Worm (Caenorhabditis elegans) whole organism, L3 larva: ENCODE measurements around the gene C07G1.7.

Source experiments
- ZK546.5 ChIP-seq: sonication (generic microtip); optimal IDR thresholded peaks from 2 replicates; lab custom pipeline; 2017; ENCODE audit warnings: missing biosample characterization, missing genetic modification characterization
- aly-2 ChIP-seq: fragments of 150-350 bp; optimal IDR thresholded peaks from 2 replicates; lab custom pipeline; 2014; ENCODE audit warnings: missing biosample characterization, missing genetic modification characterization
- ama-1 ChIP-seq: fragments of 150-350 bp; optimal IDR thresholded peaks from 2 replicates; lab custom pipeline; 2018
- ceh-16 ChIP-seq: sonication (generic microtip); optimal IDR thresholded peaks from 2 replicates; lab custom pipeline; 2017; ENCODE audit warnings: missing biosample characterization, missing genetic modification characterization
- ceh-28 ChIP-seq: fragments of 150-350 bp; optimal IDR thresholded peaks from 2 replicates; lab custom pipeline; 2014; ENCODE audit warnings: missing biosample characterization, missing genetic modification reagents, missing genetic modification characterization
- ceh-9 ChIP-seq: sonication (generic microtip); optimal IDR thresholded peaks from 2 replicates; lab custom pipeline; 2018; ENCODE audit warnings: missing biosample characterization, missing genetic modification characterization
- egl-5 ChIP-seq: fragments of 150-350 bp; optimal IDR thresholded peaks from 2 replicates; lab custom pipeline; 2017; ENCODE audit warnings: missing biosample characterization, missing genetic modification reagents, missing genetic modification characterization, inconsistent platforms
- elt-1 ChIP-seq: fragments of 150-350 bp; optimal IDR thresholded peaks from 2 replicates; lab custom pipeline; 2014; ENCODE audit warnings: missing biosample characterization, missing genetic modification characterization
- elt-2 ChIP-seq: sonication (generic microtip); optimal IDR thresholded peaks from 2 replicates; lab custom pipeline; 2016; ENCODE audit warnings: missing genetic modification reagents, mild to moderate bottlenecking, missing genetic modification characterization, missing compliant biosample characterization
- elt-3 ChIP-seq, 3 experiments: fragments of 150-350 bp in 1 of 3; sonication (generic microtip) in 2 of 3; optimal IDR thresholded peaks; 2 replicates in 2 of 3; 4 replicates in 1 of 3; lab custom pipeline; 2014 to 2017; ENCODE audit warnings: missing biosample characterization in 3 of 3, missing genetic modification characterization in 3 of 3
- eor-1 ChIP-seq, 2 experiments: fragments of 150-350 bp; optimal IDR thresholded peaks; 2 replicates each; lab custom pipeline; 2014 to 2018; ENCODE audit warnings: missing biosample characterization in 2 of 2, missing genetic modification characterization in 2 of 2
- fkh-10 ChIP-seq: sonication (generic microtip); optimal IDR thresholded peaks from 2 replicates; lab custom pipeline; 2017; ENCODE audit warnings: missing biosample characterization, missing genetic modification reagents, missing genetic modification characterization
- fkh-2 ChIP-seq: fragments of 150-350 bp; optimal IDR thresholded peaks from 2 replicates; lab custom pipeline; 2014; ENCODE audit warnings: missing biosample characterization, missing genetic modification reagents, missing genetic modification characterization
- fos-1 ChIP-seq: fragments of 150-350 bp; optimal IDR thresholded peaks from 2 replicates; lab custom pipeline; 2014; ENCODE audit warnings: missing biosample characterization, missing genetic modification characterization
- jun-1 ChIP-seq: fragments of 150-350 bp; optimal IDR thresholded peaks from 2 replicates; lab custom pipeline; 2014; ENCODE audit warnings: missing biosample characterization, missing genetic modification reagents, missing genetic modification characterization
- lin-39 ChIP-seq: fragments of 150-350 bp; optimal IDR thresholded peaks from 2 replicates; lab custom pipeline; 2018; ENCODE audit warnings: missing biosample characterization, missing genetic modification reagents, missing genetic modification characterization
- lsy-12 ChIP-seq: sonication (generic microtip); optimal IDR thresholded peaks from 2 replicates; lab custom pipeline; 2016; ENCODE audit warnings: mild to moderate bottlenecking, missing genetic modification characterization, missing compliant biosample characterization
- mml-1 ChIP-seq: fragments of 150-350 bp; sonication (generic microtip); optimal IDR thresholded peaks from 3 replicates; lab custom pipeline; 2014; ENCODE audit warnings: missing biosample characterization, missing genetic modification characterization
- nhr-11 ChIP-seq: fragments of 150-350 bp; optimal IDR thresholded peaks from 2 replicates; lab custom pipeline; 2014; ENCODE audit warnings: missing biosample characterization, missing genetic modification characterization
- nhr-12 ChIP-seq: fragments of 150-350 bp; optimal IDR thresholded peaks from 2 replicates; lab custom pipeline; 2014; ENCODE audit warnings: missing biosample characterization, missing genetic modification characterization
- nhr-23 ChIP-seq: fragments of 150-350 bp; optimal IDR thresholded peaks from 2 replicates; lab custom pipeline; 2014; ENCODE audit warnings: missing biosample characterization, missing genetic modification reagents, missing genetic modification characterization
- nhr-237 ChIP-seq: fragments of 150-350 bp; optimal IDR thresholded peaks from 2 replicates; lab custom pipeline; 2014; ENCODE audit warnings: missing biosample characterization, missing genetic modification characterization
- nhr-25 ChIP-seq: sonication (generic microtip); optimal IDR thresholded peaks from 2 replicates; lab custom pipeline; 2017; ENCODE audit warnings: missing biosample characterization, missing genetic modification characterization
- nhr-28 ChIP-seq: fragments of 150-350 bp; optimal IDR thresholded peaks from 2 replicates; lab custom pipeline; 2014; ENCODE audit warnings: missing biosample characterization, missing genetic modification characterization
- nhr-43 ChIP-seq: sonication (generic microtip); optimal IDR thresholded peaks from 2 replicates; lab custom pipeline; 2016; ENCODE audit warnings: mild to moderate bottlenecking, missing genetic modification characterization, missing compliant biosample characterization; ENCODE audit not compliant: poor library complexity, severe bottlenecking
- nhr-67 ChIP-seq: fragments of 150-350 bp; optimal IDR thresholded peaks from 2 replicates; lab custom pipeline; 2014; ENCODE audit warnings: missing biosample characterization, missing genetic modification characterization
- nhr-76 ChIP-seq: fragments of 150-350 bp; sonication (generic microtip); optimal IDR thresholded peaks from 5 replicates; lab custom pipeline; 2014; ENCODE audit warnings: missing biosample characterization, missing genetic modification characterization
- nhr-77 ChIP-seq: fragments of 150-350 bp; optimal IDR thresholded peaks from 2 replicates; lab custom pipeline; 2014; ENCODE audit warnings: missing biosample characterization, missing genetic modification characterization
- pha-4 ChIP-seq: fragments of 150-350 bp; optimal IDR thresholded peaks from 2 replicates; lab custom pipeline; 2014; ENCODE audit warnings: missing biosample characterization, missing genetic modification reagents, missing genetic modification characterization
- pqm-1 ChIP-seq: fragments of 150-350 bp; optimal IDR thresholded peaks from 2 replicates; lab custom pipeline; 2017; ENCODE audit warnings: missing biosample characterization, missing genetic modification characterization, inconsistent platforms
- sea-2 ChIP-seq: fragments of 150-350 bp; sonication (generic microtip); optimal IDR thresholded peaks from 4 replicates; lab custom pipeline; 2014; ENCODE audit warnings: missing biosample characterization, missing genetic modification reagents, missing genetic modification characterization
- skn-1 ChIP-seq: fragments of 150-350 bp; optimal IDR thresholded peaks from 2 replicates; lab custom pipeline; 2014; ENCODE audit warnings: missing biosample characterization, missing genetic modification characterization
- snpc-4 ChIP-seq: fragments of 150-350 bp; optimal IDR thresholded peaks from 2 replicates; lab custom pipeline; 2014; ENCODE audit warnings: missing biosample characterization, missing genetic modification characterization
- tbx-2 ChIP-seq: sonication (generic microtip); optimal IDR thresholded peaks from 2 replicates; lab custom pipeline; 2016; ENCODE audit warnings: mild to moderate bottlenecking, missing genetic modification characterization, missing compliant biosample characterization
- unc-39 ChIP-seq: sonication (generic microtip); optimal IDR thresholded peaks from 4 replicates; lab custom pipeline; 2017; ENCODE audit warnings: missing biosample characterization, missing genetic modification characterization
- unc-62 ChIP-seq: fragments of 150-350 bp; sonication (generic microtip); optimal IDR thresholded peaks from 4 replicates; lab custom pipeline; 2014; ENCODE audit warnings: missing biosample characterization, missing genetic modification reagents, missing genetic modification characterization
- zag-1 ChIP-seq: fragments of 150-350 bp; optimal IDR thresholded peaks from 2 replicates; lab custom pipeline; 2014; ENCODE audit warnings: missing biosample characterization, missing genetic modification characterization
- ztf-11 ChIP-seq: fragments of 150-350 bp; optimal IDR thresholded peaks from 2 replicates; lab custom pipeline; 2014; ENCODE audit warnings: missing biosample characterization, missing genetic modification characterization
- ztf-4 ChIP-seq: fragments of 150-350 bp; optimal IDR thresholded peaks from 2 replicates; lab custom pipeline; 2014; ENCODE audit warnings: missing biosample characterization, missing genetic modification characterization

C07G1.7 gene

DNA sequence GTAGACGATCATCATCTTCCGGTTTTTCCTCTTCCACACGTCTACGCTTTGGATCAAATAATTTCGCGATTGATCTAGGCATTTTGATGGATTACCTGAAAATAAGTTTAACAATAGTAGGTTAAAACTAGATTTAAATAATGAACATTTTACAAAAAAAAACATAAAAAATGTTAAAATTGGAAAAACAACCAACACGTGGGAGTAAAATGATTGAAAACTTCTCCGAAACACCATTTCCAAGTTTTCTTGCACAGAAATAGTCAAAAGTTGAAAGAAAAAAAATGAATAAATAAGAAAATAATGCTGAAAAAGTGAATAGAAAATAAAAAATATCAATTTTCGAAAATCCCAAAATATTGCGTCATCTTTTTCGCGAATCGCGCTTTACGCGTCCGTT lies at the start of gene C07G1.7:
C07G1.7 (minus strand) TSS at position 101 of the 400 bp plus-strand sequence.
- no peak for TF ChIP-seq skn-1 (tag; lab: Kevin White, UChicago)
- TF ChIP-seq, all 47 proteins: peak for 0

DNA sequence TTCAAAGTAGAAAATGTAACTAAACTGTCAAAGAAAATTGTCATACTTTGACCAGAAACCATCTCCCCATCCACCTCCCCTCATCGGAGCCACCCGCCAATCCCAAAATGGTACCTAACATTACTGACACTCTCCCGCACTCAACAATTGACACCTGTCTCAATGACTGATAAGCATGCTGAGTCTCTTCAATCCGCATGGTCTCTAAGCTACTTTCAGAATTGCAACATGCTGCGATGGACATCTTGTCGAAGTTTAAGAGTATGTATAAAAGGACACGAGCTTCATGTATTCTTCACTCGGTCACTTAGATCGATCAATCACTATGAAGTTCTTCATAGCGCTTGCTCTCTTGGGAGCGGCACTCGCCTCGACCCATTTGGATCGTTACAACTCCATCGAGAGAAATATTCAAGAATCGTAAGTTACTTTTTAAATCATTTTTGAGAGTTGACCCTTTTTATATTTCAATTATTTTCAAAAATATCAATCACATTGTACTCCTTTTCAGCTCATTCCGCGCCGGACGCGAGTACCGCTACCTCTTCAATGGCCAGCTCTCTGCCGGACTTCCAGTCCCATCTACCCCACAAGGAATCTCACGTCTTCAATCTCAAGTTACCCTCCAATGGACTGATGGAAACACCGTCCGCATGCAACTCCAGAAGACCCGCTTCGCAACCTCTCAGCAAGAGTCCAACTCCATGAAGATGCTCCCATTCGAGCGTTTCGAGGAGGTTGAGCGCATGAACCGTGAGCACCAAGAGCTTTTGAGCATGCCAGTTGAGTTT lies 49.4 kb upstream of the C07G1.7 start, which contains the start of gene vit-6:
vit-6 (plus strand) TSS at position 310 of the 791 bp plus-strand sequence.
- no peak for TF ChIP-seq pqm-1 (tag; lab: Kevin White, UChicago)
- no peak for TF ChIP-seq ceh-9 (tag; lab: Kevin White, UChicago)
- no peak for TF ChIP-seq elt-3 (tag; optimal IDR thresholded peaks at IDR 0.05; lab: Kevin White, UChicago)
- no peak for TF ChIP-seq mml-1 (tag; lab: Kevin White, UChicago)
- TF ChIP-seq nhr-23 (tag; lab: Kevin White, UChicago), result no peak
- TF ChIP-seq eor-1 (tag; optimal IDR thresholded peaks at IDR 0.05; lab: Kevin White, UChicago), result no peak
- TF ChIP-seq snpc-4 (tag; lab: Kevin White, UChicago), result no peak

DNA sequence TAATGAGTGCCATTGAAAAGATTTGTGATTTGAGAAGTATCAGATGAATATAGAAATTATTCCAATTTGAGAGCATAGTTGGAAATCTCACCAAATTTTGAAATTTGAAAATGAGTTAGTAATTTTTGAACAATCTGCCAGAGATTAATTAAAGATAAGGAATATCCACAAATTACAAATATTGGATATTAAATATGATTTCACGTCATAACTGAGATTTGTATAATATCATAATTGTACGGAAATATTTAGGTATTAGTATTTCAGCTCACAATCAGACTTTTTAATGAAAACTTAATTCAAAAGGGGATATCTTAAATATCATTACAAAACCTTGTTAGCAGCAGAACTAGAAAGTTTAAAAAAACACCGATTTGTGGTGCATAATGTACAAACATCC lies 48.3 kb upstream of the C07G1.7 start, which contains the start of gene K07H8.7:
K07H8.7 (minus strand) TSS at position 101 of the 400 bp plus-strand sequence.
- no peak for TF ChIP-seq nhr-67 (tag; lab: Kevin White, UChicago)
- no peak for TF ChIP-seq fkh-10 (GFP tag; lab: Kevin White, UChicago)
- no peak for TF ChIP-seq ama-1 (lab: Kevin White, UChicago)
- TF ChIP-seq nhr-25, result no peak
- TF ChIP-seq ceh-16 (tag; lab: Kevin White, UChicago), result no peak
- TF ChIP-seq nhr-23 (tag; lab: Kevin White, UChicago), result no peak

DNA sequence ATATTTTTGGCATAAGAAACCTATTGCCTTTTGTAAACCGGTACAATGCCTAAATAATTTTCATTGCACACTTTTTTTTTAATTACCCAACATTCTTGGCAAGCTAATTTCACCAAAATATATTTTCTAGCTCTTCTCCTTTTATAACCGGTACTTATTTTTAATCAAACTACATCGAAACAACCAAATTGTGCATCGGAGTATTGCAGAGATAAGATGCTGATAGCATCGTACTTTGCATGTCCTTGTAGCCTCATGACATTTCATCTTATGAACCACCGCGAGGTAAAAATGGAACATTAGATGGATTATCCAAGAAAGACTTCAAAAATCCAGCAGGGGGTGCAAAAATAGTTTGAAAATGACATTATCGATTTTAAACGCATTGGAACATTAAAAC lies 43.6 kb upstream of the C07G1.7 start:
- peak; percentile 44 for TF ChIP-seq pqm-1 (tag; lab: Kevin White, UChicago)
- TF ChIP-seq elt-1 (tag; lab: Kevin White, UChicago), result peak; percentile 67
- peak; percentile 41 for TF ChIP-seq elt-2 (tag; lab: Kevin White, UChicago)
- TF ChIP-seq fos-1 (tag; lab: Kevin White, UChicago), result no peak
- no peak for TF ChIP-seq sea-2 (GFP tag; lab: Kevin White, UChicago)
- peak; percentile 12 for TF ChIP-seq nhr-23 (tag; lab: Kevin White, UChicago)

DNA sequence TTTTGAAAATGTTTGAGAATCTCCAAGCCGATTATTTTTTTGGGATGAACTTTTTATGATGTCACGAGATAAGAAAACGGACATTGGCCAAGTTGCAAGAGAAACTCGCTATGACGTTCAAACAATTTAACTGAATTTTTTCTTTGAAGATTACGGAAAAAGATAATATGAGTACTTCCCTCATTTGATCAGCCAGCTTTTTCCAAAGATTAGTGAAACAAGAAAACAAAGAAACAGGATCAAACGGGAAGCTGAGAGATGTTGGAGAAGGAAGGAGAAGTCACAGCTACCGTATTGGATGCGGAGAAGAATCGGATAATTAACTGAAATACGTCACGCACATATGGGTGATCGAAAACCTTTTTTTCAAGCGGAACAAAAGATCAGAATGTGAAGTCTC lies 42.5 kb upstream of the C07G1.7 start:
- TF ChIP-seq sea-2 (GFP tag; lab: Kevin White, UChicago) (no peak), pqm-1 (tag; lab: Kevin White, UChicago) (no peak), skn-1 (tag; lab: Kevin White, UChicago) (no peak), nhr-237 (no peak), snpc-4 (tag; lab: Kevin White, UChicago) (no peak), elt-1 (tag; lab: Kevin White, UChicago) (peak; percentile 82), ztf-4 (tag; lab: Kevin White, UChicago) (no peak), nhr-76 (no peak), ztf-11 (tag; lab: Kevin White, UChicago) (no peak), nhr-23 (tag; lab: Kevin White, UChicago) (peak; percentile 62), fos-1 (tag; lab: Kevin White, UChicago) (no peak), nhr-43 (peak; percentile 0), ceh-16 (tag; lab: Kevin White, UChicago) (no peak)

DNA sequence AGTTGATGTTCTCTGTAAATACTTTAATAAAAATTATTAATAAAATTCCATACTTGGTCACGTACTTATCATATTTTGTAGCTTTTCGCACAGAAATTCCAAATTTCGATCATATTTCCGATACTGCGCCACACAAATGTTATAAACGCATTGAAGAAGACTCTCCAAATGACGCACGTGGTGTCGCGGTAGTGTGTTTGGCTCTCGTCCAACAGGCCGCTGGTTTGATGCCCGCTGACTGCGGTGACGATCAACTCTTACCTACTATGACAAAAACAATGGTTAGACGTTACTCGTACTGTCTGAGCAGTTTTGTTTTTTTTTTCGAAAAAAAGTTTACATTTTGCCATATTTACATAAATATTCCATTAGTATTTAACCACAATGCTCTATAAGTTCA lies 41.2 kb upstream of the C07G1.7 start:
- TF ChIP-seq nhr-77 (tag; lab: Kevin White, UChicago) (no peak), jun-1 (tag; lab: Kevin White, UChicago) (peak; percentile 31), fkh-10 (GFP tag; lab: Kevin White, UChicago) (no peak), tbx-2 (tag; lab: Kevin White, UChicago) (peak; percentile 22), ceh-28 (no peak), mml-1 (tag; lab: Kevin White, UChicago) (no peak), snpc-4 (tag; lab: Kevin White, UChicago) (no peak), nhr-23 (tag; lab: Kevin White, UChicago) (peak; percentile 58), nhr-11 (tag; lab: Kevin White, UChicago) (no peak), unc-62 (GFP tag; lab: Kevin White, UChicago) (no peak), fkh-2 (tag; lab: Kevin White, UChicago) (no peak), pqm-1 (tag; lab: Kevin White, UChicago) (peak; percentile 13), unc-39 (tag; lab: Kevin White, UChicago) (no peak), nhr-28 (tag; lab: Kevin White, UChicago) (no peak), aly-2 (tag; lab: Kevin White, UChicago) (no peak), ceh-9 (tag; lab: Kevin White, UChicago) (no peak), ZK546.5 (tag; lab: Kevin White, UChicago) (no peak), lin-39 (tag; lab: Kevin White, UChicago) (peak; percentile 70), pha-4 (tag; lab: Kevin White, UChicago) (peak; percentile 64), nhr-12 (no peak), nhr-43 (peak; percentile 57), lsy-12 (tag; lab: Kevin White, UChicago) (peak; percentile 48), zag-1 (tag; lab: Kevin White, UChicago) (no peak), elt-1 (tag; lab: Kevin White, UChicago) (no peak), elt-3 (tag; optimal IDR thresholded peaks at IDR 0.05; lab: Kevin White, UChicago) (peak in 1 of 3 experiments; percentile 72), egl-5 (peak; percentile 16), fos-1 (tag; lab: Kevin White, UChicago) (no peak), eor-1 (tag; optimal IDR thresholded peaks at IDR 0.05; lab: Kevin White, UChicago) (no peak)
